Worm (Caenorhabditis elegans) whole organism, L4 larva: ENCODE results near the gene T01G6.10.

Source experiments
- aha-1 ChIP-seq: fragments of 150-350 bp; peaks from one replicate; lab custom pipeline; 2014; ENCODE audit warnings: missing biosample characterization, missing genetic modification characterization
- snpc-4 ChIP-seq: fragments of 150-350 bp; optimal IDR thresholded peaks from 2 replicates; lab custom pipeline; 2014; ENCODE audit warnings: missing biosample characterization, missing genetic modification characterization

Gene T01G6.10

DNA sequence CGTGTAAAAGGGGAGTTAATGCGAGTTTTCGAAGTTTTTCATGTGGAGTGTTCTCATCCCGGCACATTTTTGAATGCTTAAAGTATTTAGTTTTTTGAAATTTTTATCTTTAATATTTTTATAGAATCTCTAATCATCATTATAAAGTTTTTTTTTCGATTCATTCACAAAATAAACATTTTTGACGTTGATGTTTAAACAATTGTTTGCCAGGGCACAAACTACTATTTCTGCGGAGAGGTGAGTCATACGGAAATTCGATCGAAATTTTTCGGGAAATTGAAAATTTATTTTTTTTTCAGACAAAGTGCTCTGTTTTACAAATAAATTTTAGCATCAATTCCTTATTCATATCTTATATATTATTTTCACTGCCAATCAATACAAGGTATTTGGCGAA lies 49.5 kb downstream of the T01G6.10 start, which contains the start of gene nhr-98:
TSS of gene nhr-98 (plus strand) at position 301 of the 400 bp plus-strand sequence.
- no peak for TF ChIP-seq snpc-4 (tag; lab: Kevin White, UChicago)
- peak; percentile 53 for TF ChIP-seq aha-1
